Fruit fly (Drosophila melanogaster) whole organism, embryonic: ENCODE results near the gene CG43134.
A peak's percentile ranks its signal among the peaks of the same experiment; 100 is the strongest.

Experiments used
- Ada2b ChIP-seq: fragments of 200-800 bp; sonication (Bioruptor generic); IDR thresholded peaks from 2 replicates; pipeline ENCODE4 v1.3.6; 2022; ENCODE audit warnings: missing biosample characterization, missing genetic modification characterization
- CG12391 ChIP-seq: fragments of 200-800 bp; sonication (Bioruptor generic); optimal IDR thresholded peaks from 3 replicates; lab custom pipeline; 2018; ENCODE audit warnings: missing biosample characterization, mild to moderate bottlenecking, missing genetic modification characterization, moderate library complexity
- CG14050 ChIP-seq: fragments of 200-800 bp; sonication (Bioruptor generic); IDR thresholded peaks from 3 replicates; pipeline ENCODE4 v1.3.6; 2022; ENCODE audit warnings: missing biosample characterization, missing genetic modification characterization
- CG14667 ChIP-seq: fragments of 200-800 bp; sonication (Bioruptor generic); IDR thresholded peaks from 2 replicates; pipeline ENCODE4 v1.3.6; 2022; ENCODE audit warnings: missing biosample characterization, missing genetic modification characterization
- CG16813 ChIP-seq: fragments of 200-800 bp; sonication (Bioruptor generic); IDR thresholded peaks from 3 replicates; pipeline ENCODE4 v1.3.6; 2022; ENCODE audit warnings: missing biosample characterization, missing genetic modification characterization; ENCODE audit not compliant: partially characterized antibody
- CG18262 ChIP-seq: fragments of 200-800 bp; optimal IDR thresholded peaks from 3 replicates; lab custom pipeline; 2019; ENCODE audit warnings: missing biosample characterization, mild to moderate bottlenecking, missing genetic modification characterization, moderate library complexity
- CG18764 ChIP-seq: fragments of 200-800 bp; sonication (Bioruptor generic); optimal IDR thresholded peaks from 3 replicates; lab custom pipeline; 2016; ENCODE audit warnings: missing biosample characterization, missing genetic modification characterization
- CG2202 ChIP-seq: fragments of 200-800 bp; sonication (Bioruptor generic); optimal IDR thresholded peaks from 2 replicates; lab custom pipeline; 2018; ENCODE audit warnings: missing biosample characterization, mild to moderate bottlenecking, missing genetic modification characterization
- CG2875 ChIP-seq: fragments of 200-800 bp; sonication (Bioruptor generic); optimal IDR thresholded peaks from 2 replicates; lab custom pipeline; 2017; ENCODE audit warnings: missing biosample characterization, mild to moderate bottlenecking, missing genetic modification characterization, missing genetic modification reagents
- CG33557 ChIP-seq: fragments of 200-800 bp; sonication (Bioruptor generic); optimal IDR thresholded peaks from 2 replicates; lab custom pipeline; 2019; ENCODE audit warnings: missing biosample characterization, mild to moderate bottlenecking, missing genetic modification characterization, moderate library complexity
- CG3847 ChIP-seq: fragments of 200-800 bp; sonication (Bioruptor generic); IDR thresholded peaks from 2 replicates; pipeline ENCODE4 v1.3.6; 2022; ENCODE audit warnings: missing biosample characterization, missing genetic modification characterization
- CG4328 ChIP-seq: fragments of 200-800 bp; sonication (Bioruptor generic); optimal IDR thresholded peaks from 3 replicates; lab custom pipeline; 2017; ENCODE audit warnings: missing biosample characterization, missing genetic modification reagents, missing genetic modification characterization
- CG6689 ChIP-seq: fragments of 200-800 bp; sonication (Bioruptor generic); IDR thresholded peaks from 2 replicates; pipeline ENCODE4 v1.3.6; 2022; ENCODE audit warnings: missing biosample characterization, missing genetic modification characterization
- CHES-1-like ChIP-seq: fragments of 200-800 bp; sonication (Bioruptor generic); optimal IDR thresholded peaks from 2 replicates; lab custom pipeline; 2016; ENCODE audit warnings: missing biosample characterization, missing genetic modification characterization
- Hr39 ChIP-seq: fragments of >200 bp; optimal IDR thresholded peaks from 2 replicates; lab custom pipeline; 2017
- Hsf ChIP-seq: fragments of 200-800 bp; sonication (Bioruptor generic); optimal IDR thresholded peaks from 3 replicates; lab custom pipeline; 2016; ENCODE audit warnings: missing biosample characterization, missing genetic modification characterization
- MTF-1 ChIP-seq: fragments of 200-800 bp; sonication (Bioruptor generic); optimal IDR thresholded peaks from 2 replicates; lab custom pipeline; 2018; ENCODE audit warnings: missing biosample characterization, mild to moderate bottlenecking, missing genetic modification characterization, borderline replicate concordance
- Med ChIP-seq: fragments of 200-800 bp; sonication (Bioruptor generic); peaks from one replicate; lab custom pipeline; 2016; ENCODE audit warnings: missing biosample characterization, missing genetic modification characterization, mild to moderate bottlenecking, inconsistent platforms, moderate library complexity
- Myb ChIP-seq: fragments of 200-800 bp; sonication (Bioruptor generic); optimal IDR thresholded peaks from 2 replicates; lab custom pipeline; 2016; ENCODE audit warnings: missing biosample characterization, missing genetic modification characterization
- Nf-YB ChIP-seq: fragments of 200-800 bp; sonication (Bioruptor generic); optimal IDR thresholded peaks from 3 replicates; lab custom pipeline; 2019; ENCODE audit warnings: missing biosample characterization, mild to moderate bottlenecking, missing genetic modification characterization, moderate library complexity
- Oaz ChIP-seq: fragments of 200-800 bp; sonication (Bioruptor generic); IDR thresholded peaks from 2 replicates; pipeline ENCODE4 v1.3.6; 2022; ENCODE audit warnings: missing biosample characterization, missing genetic modification characterization
- Pdp1 ChIP-seq, 2 experiments: fragments of 200-800 bp; sonication (Bioruptor generic); optimal IDR thresholded peaks; 3 replicates each; lab custom pipeline; 2016; ENCODE audit warnings: missing biosample characterization in 2 of 2, missing genetic modification characterization in 2 of 2, mild to moderate bottlenecking in 1 of 2, moderate library complexity in 1 of 2
- Rfx ChIP-seq: fragments of 200-800 bp; sonication (Bioruptor generic); IDR thresholded peaks from 2 replicates; pipeline ENCODE4 v1.3.6; 2022; ENCODE audit warnings: missing biosample characterization, missing genetic modification characterization
- Xrp1 ChIP-seq: fragments of 200-800 bp; sonication (Bioruptor generic); IDR thresholded peaks from 2 replicates; pipeline ENCODE4 v1.3.6; 2022; ENCODE audit warnings: missing biosample characterization, missing genetic modification characterization
- ara ChIP-seq: fragments of 200-800 bp; sonication (Bioruptor generic); IDR thresholded peaks from 2 replicates; pipeline ENCODE4 v1.3.6; 2022; ENCODE audit warnings: missing biosample characterization, missing genetic modification characterization
- bcd ChIP-seq: fragments of 200-800 bp; sonication (Bioruptor generic); optimal IDR thresholded peaks from 2 replicates; lab custom pipeline; 2017; ENCODE audit warnings: missing biosample characterization, mild to moderate bottlenecking, missing genetic modification characterization
- bsh ChIP-seq, 2 experiments: fragments of 200-800 bp; sonication (Bioruptor generic); optimal IDR thresholded peaks; 2 replicates each; lab custom pipeline; 2017 to 2018; ENCODE audit warnings: mild to moderate bottlenecking in 2 of 2, missing biosample characterization in 2 of 2, missing genetic modification characterization in 2 of 2, moderate library complexity in 1 of 2
- croc ChIP-seq: fragments of 200-800 bp; sonication (Bioruptor generic); conservative IDR thresholded peaks from 3 replicates; pipeline ENCODE4 v1.3.6; 2022; ENCODE audit warnings: missing biosample characterization, missing genetic modification characterization
- dmrt99B ChIP-seq: fragments of 200-800 bp; sonication (Bioruptor generic); optimal IDR thresholded peaks from 2 replicates; lab custom pipeline; 2018; ENCODE audit warnings: missing biosample characterization, mild to moderate bottlenecking, missing genetic modification characterization, moderate library complexity
- ems ChIP-seq: fragments of 200-800 bp; sonication (Bioruptor generic); optimal IDR thresholded peaks from 3 replicates; lab custom pipeline; 2016; ENCODE audit warnings: missing biosample characterization, missing genetic modification characterization
- gem ChIP-seq: fragments of 200-800 bp; sonication (Bioruptor generic); optimal IDR thresholded peaks from 2 replicates; lab custom pipeline; 2019; ENCODE audit warnings: missing biosample characterization, mild to moderate bottlenecking, missing genetic modification characterization, moderate library complexity
- hkb ChIP-seq, 2 experiments: fragments of 200-800 bp in 1 of 2; fragments of >200 bp in 1 of 2; sonication (Bioruptor generic) in 1 of 2; IDR thresholded peaks in 1 of 2; optimal IDR thresholded peaks in 1 of 2; 2 replicates each; pipeline versions ENCODE4 v1.3.6 to Lab custom; 2017 to 2022; ENCODE audit warnings: missing biosample characterization in 1 of 2, missing genetic modification characterization in 1 of 2
- kni ChIP-seq: fragments of 200-800 bp; sonication (Bioruptor generic); optimal IDR thresholded peaks from 3 replicates; lab custom pipeline; 2017; ENCODE audit warnings: mild to moderate bottlenecking, missing biosample characterization, missing genetic modification reagents, missing genetic modification characterization
- lmd ChIP-seq: fragments of 200-800 bp; sonication (Bioruptor generic); IDR thresholded peaks from 2 replicates; pipeline ENCODE4 v1.3.6; 2022; ENCODE audit warnings: missing biosample characterization, missing genetic modification characterization
- lola ChIP-seq, 3 experiments: fragments of >200 bp in 2 of 3; fragments of 200-800 bp in 1 of 3; sonication (Bioruptor generic) in 1 of 3; optimal IDR thresholded peaks; 2 replicates each; lab custom pipeline; 2017 to 2019; ENCODE audit warnings: missing biosample characterization in 3 of 3, missing genetic modification characterization in 3 of 3, mild to moderate bottlenecking in 1 of 3, moderate library complexity in 1 of 3
- pb ChIP-seq: fragments of 200-800 bp; sonication (Bioruptor generic); optimal IDR thresholded peaks from 3 replicates; lab custom pipeline; 2016; ENCODE audit warnings: missing biosample characterization, missing genetic modification characterization
- peb ChIP-seq: fragments of 200-800 bp; sonication (Bioruptor generic); IDR thresholded peaks from 2 replicates; pipeline ENCODE4 v1.3.6; 2022; ENCODE audit warnings: missing biosample characterization, missing genetic modification characterization
- prd ChIP-seq, 3 experiments: fragments of >200 bp in 2 of 3; fragments of 200-800 bp in 1 of 3; sonication (Bioruptor generic) in 1 of 3; optimal IDR thresholded peaks in 2 of 3; IDR thresholded peaks in 1 of 3; 2 replicates in 2 of 3; 3 replicates in 1 of 3; pipeline versions ENCODE4 v1.3.6 to Lab custom; 2017 to 2022; ENCODE audit warnings: missing biosample characterization in 1 of 3, missing genetic modification characterization in 1 of 3
- ranshi ChIP-seq: fragments of 200-800 bp; sonication (Bioruptor generic); IDR thresholded peaks from 2 replicates; pipeline ENCODE4 v1.3.6; 2022; ENCODE audit warnings: missing biosample characterization, missing genetic modification characterization
- schlank ChIP-seq: fragments of 200-800 bp; sonication (Bioruptor generic); optimal IDR thresholded peaks from 2 replicates; lab custom pipeline; 2018; ENCODE audit warnings: missing biosample characterization, mild to moderate bottlenecking, missing genetic modification characterization
- sens-2 ChIP-seq: fragments of 200-800 bp; sonication (Bioruptor generic); IDR thresholded peaks from 2 replicates; pipeline ENCODE4 v1.3.6; 2022; ENCODE audit warnings: missing biosample characterization, missing genetic modification characterization
- seq ChIP-seq: fragments of 200-800 bp; sonication (Bioruptor generic); IDR thresholded peaks from 2 replicates; pipeline ENCODE4 v1.3.6; 2022; ENCODE audit warnings: missing biosample characterization, missing genetic modification characterization
- slbo ChIP-seq: fragments of 200-800 bp; sonication (Bioruptor generic); IDR thresholded peaks from 2 replicates; pipeline ENCODE4 v1.3.6; 2022; ENCODE audit warnings: missing biosample characterization, missing genetic modification characterization
- ssp ChIP-seq: fragments of 200-800 bp; sonication (Bioruptor generic); IDR thresholded peaks from 2 replicates; pipeline ENCODE4 v1.3.6; 2022; ENCODE audit warnings: missing biosample characterization, missing genetic modification characterization
- tin ChIP-seq: fragments of 200-800 bp; sonication (Bioruptor generic); optimal IDR thresholded peaks from 3 replicates; lab custom pipeline; 2016; ENCODE audit warnings: missing biosample characterization, missing genetic modification characterization
- usp ChIP-seq: fragments of >200 bp; optimal IDR thresholded peaks from 2 replicates; lab custom pipeline; 2017; ENCODE audit warnings: missing biosample characterization, missing genetic modification characterization
- vvl ChIP-seq: fragments of 200-800 bp; sonication (Bioruptor generic); IDR thresholded peaks from 2 replicates; pipeline ENCODE4 v1.3.6; 2022; ENCODE audit warnings: missing biosample characterization, missing genetic modification characterization
- zfh1 ChIP-seq: fragments of 200-800 bp; sonication (Bioruptor generic); IDR thresholded peaks from 3 replicates; pipeline ENCODE4 v1.3.6; 2022; ENCODE audit warnings: missing biosample characterization, missing genetic modification characterization

Gene CG43134

DNA sequence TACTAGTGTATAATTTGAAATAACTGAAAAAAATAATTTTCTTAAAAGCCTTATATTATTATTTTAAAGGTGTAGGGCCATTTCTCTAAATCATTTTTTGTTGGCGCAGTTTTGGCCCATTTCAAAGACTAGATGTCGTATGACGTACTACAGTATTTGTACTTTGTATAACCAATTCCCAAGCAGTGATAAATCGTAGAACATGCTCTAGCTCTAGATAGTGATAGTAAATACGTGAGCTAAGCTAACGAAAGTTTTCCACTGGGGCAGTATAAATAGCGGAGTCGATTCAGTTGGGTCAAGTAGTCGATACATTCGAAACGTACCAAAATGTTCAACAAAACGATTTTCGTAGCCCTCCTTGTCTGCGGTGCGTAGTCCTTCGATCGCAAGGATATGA lies at the start of gene CG43134:
Gene CG43134 (plus strand): TSS at position 301 of the 400 bp plus-strand sequence.
- TF ChIP-seq kni (GFP tag; lab: Kevin White, UChicago) (no peak), Pdp1 (GFP tag; optimal IDR thresholded peaks at IDR 0.05; lab: Kevin White, UChicago) (no peak), CG16813 (GFP tag; lab: Robert Waterston, UW) (no peak), CG18764 (GFP tag; lab: Kevin White, UChicago) (no peak), CG4328 (GFP tag; lab: Kevin White, UChicago) (no peak), pb (GFP tag; lab: Kevin White, UChicago) (no peak), sens-2 (GFP tag; lab: Robert Waterston, UW) (no peak), ems (no peak), Hr39 (lab: Kevin White, UChicago) (no peak), CG14050 (GFP tag; lab: Robert Waterston, UW) (no peak), Oaz (GFP tag; lab: Robert Waterston, UW) (no peak), schlank (no peak)

DNA sequence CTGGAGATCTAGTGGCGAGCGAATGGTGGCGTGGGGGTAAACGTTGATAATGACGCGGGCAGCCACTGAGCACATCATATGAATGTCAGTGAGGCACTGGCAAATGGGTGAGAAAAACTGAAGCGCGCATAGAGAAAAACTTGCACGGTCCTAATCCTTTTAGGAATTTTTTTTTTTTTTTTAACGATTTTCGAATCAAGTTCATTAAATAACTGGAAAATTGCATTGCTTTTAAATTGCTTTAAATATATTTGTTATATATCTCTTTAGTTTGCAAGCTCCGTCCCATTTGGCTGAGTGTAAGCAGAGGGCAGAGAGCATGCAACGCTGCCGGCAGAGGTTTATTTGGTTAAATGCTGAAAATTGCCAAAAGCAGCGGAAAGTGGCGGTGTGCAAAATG lies 49.6 kb upstream of the CG43134 start:
- peak; percentile 48 for TF ChIP-seq CG14667 (GFP tag; lab: Robert Waterston, UW)
- TF ChIP-seq Med (GFP tag; lab: Kevin White, UChicago), result peak; percentile 22
- peak in 1 of 3 experiments; percentile 15 for TF ChIP-seq lola (GFP tag; optimal IDR thresholded peaks at IDR 0.05; lab: Kevin White, UChicago)
- TF ChIP-seq seq, result 0 out of 2 replicates have a peak, but pooled peaks have one; percentile 17
- peak; percentile 41 for TF ChIP-seq slbo
- no peak for TF ChIP-seq hkb (optimal IDR thresholded peaks at IDR 0.05; lab: Kevin White, UChicago)
- peak; percentile 44; the same call in 1 of the 2 replicates for TF ChIP-seq hkb (GFP tag; IDR thresholded peaks at IDR 0.05; lab: Robert Waterston, UW)
- TF ChIP-seq ara (GFP tag; lab: Robert Waterston, UW), result peak; percentile 44; the same call in 1 of the 2 replicates
- peak; percentile 43; the same call in 1 of the 2 replicates for TF ChIP-seq CG6689 (GFP tag; lab: Robert Waterston, UW)
- TF ChIP-seq Nf-YB, result no peak
- peak in 1 of 2 experiments; percentile 53 for TF ChIP-seq bsh (GFP tag; optimal IDR thresholded peaks at IDR 0.05; lab: Kevin White, UChicago)
- TF ChIP-seq usp (GFP tag; lab: Kevin White, UChicago), result no peak
- TF ChIP-seq CG18764 (GFP tag; lab: Kevin White, UChicago), result no peak
- no peak for TF ChIP-seq croc (GFP tag; lab: Robert Waterston, UW)
- TF ChIP-seq CG18262 (tag; lab: Kevin White, UChicago), result peak; percentile 31
- peak; percentile 11 for TF ChIP-seq CG12391 (tag; lab: Kevin White, UChicago)
- TF ChIP-seq Hsf, result peak; percentile 0
- peak; percentile 41 for TF ChIP-seq gem (tag; lab: Kevin White, UChicago)
- TF ChIP-seq tin (GFP tag; lab: Kevin White, UChicago), result peak; percentile 36
- no peak for TF ChIP-seq Myb
- 0 out of 2 replicates have a peak, but pooled peaks have one; percentile 25 for TF ChIP-seq peb
- no peak for TF ChIP-seq CG33557
- no peak for TF ChIP-seq bcd (GFP tag; lab: Kevin White, UChicago)
- 0 out of 2 replicates have a peak, but pooled peaks have one; percentile 24 for TF ChIP-seq vvl (GFP tag; lab: Robert Waterston, UW)
- peak; percentile 63; the same call in 2 of the 3 replicates for TF ChIP-seq zfh1 (GFP tag; lab: Robert Waterston, UW)
- TF ChIP-seq Rfx, result no peak
- peak; percentile 12 for TF ChIP-seq dmrt99B
- TF ChIP-seq CHES-1-like (GFP tag; lab: Kevin White, UChicago), result no peak
- no peak for TF ChIP-seq CG2202 (tag; lab: Kevin White, UChicago)
- peak; percentile 59 for TF ChIP-seq Xrp1 (GFP tag; lab: Robert Waterston, UW)
- TF ChIP-seq CG2875 (GFP tag; lab: Kevin White, UChicago), result no peak
- TF ChIP-seq ranshi (GFP tag; lab: Robert Waterston, UW), result peak; percentile 30; the same call in 1 of the 2 replicates
- TF ChIP-seq MTF-1 (GFP tag; lab: Kevin White, UChicago), result no peak
- TF ChIP-seq CG3847, result no peak
- TF ChIP-seq ssp (GFP tag; lab: Robert Waterston, UW), result 0 out of 2 replicates have a peak, but pooled peaks have one; percentile 16
- TF ChIP-seq Ada2b, result 0 out of 2 replicates have a peak, but pooled peaks have one; percentile 35
- TF ChIP-seq lmd (GFP tag; lab: Robert Waterston, UW), result peak; percentile 31; the same call in 1 of the 2 replicates
- no peak for TF ChIP-seq prd (optimal IDR thresholded peaks at IDR 0.05; lab: Kevin White, UChicago)
- peak; percentile 62; the same call in 2 of the 3 replicates for TF ChIP-seq prd (GFP tag; IDR thresholded peaks at IDR 0.05; lab: Robert Waterston, UW)
